Fruit fly (Drosophila melanogaster): ENCODE measurements around the gene CG15646.

CG15646 gene

dm6 chrX:15712409-15712808 is 41.6 kb upstream of the CG15646 start, which contains the start of gene HUWE1 (continued):
- TF ChIP-seq CoRest (tag; optimal IDR thresholded peaks at IDR 0.05): no peak
- TF ChIP-seq CG10267 (tag; optimal IDR thresholded peaks at IDR 0.05): peak; percentile 94
- TF ChIP-seq NFAT (GFP tag; IDR thresholded peaks at IDR 0.05): no peak
- no peak for TF ChIP-seq CG15269 (tag; optimal IDR thresholded peaks at IDR 0.05)
- TF ChIP-seq hth (optimal IDR thresholded peaks at IDR 0.05): no peak
- TF ChIP-seq CG12299 (tag; optimal IDR thresholded peaks at IDR 0.05): peak; percentile 32
- TF ChIP-seq CG11085 (GFP tag; IDR thresholded peaks at IDR 0.05): no peak
- peak; percentile 61 for TF ChIP-seq CG8924 (tag; optimal IDR thresholded peaks at IDR 0.05)
- TF ChIP-seq CG4730 (GFP tag; IDR thresholded peaks at IDR 0.05): no peak
- TF ChIP-seq Spps (tag; optimal IDR thresholded peaks at IDR 0.05): no peak
- TF ChIP-seq zfh2 (GFP tag; optimal IDR thresholded peaks at IDR 0.05): peak; percentile 38
- no peak for TF ChIP-seq CG3726 (GFP tag; IDR thresholded peaks at IDR 0.05)
- TF ChIP-seq pho (GFP tag; optimal IDR thresholded peaks at IDR 0.05): peak; percentile 19
- TF ChIP-seq CG14441 (GFP tag; IDR thresholded peaks at IDR 0.05): no peak
- TF ChIP-seq B-H2 (GFP tag; optimal IDR thresholded peaks at IDR 0.05): no peak
- TF ChIP-seq Pdp1 (GFP tag; optimal IDR thresholded peaks at IDR 0.05): no peak
- TF ChIP-seq Hsf (GFP tag; optimal IDR thresholded peaks at IDR 0.05): no peak
- no peak for TF ChIP-seq Sin3A (optimal IDR thresholded peaks at IDR 0.05)
- TF ChIP-seq CG32772 (GFP tag; IDR thresholded peaks at IDR 0.05): no peak
- TF ChIP-seq CG11456 (GFP tag; IDR thresholded peaks at IDR 0.05): no peak
- TF ChIP-seq YL-1 (GFP tag; optimal IDR thresholded peaks at IDR 0.05): peak; percentile 17
- no peak for TF ChIP-seq br (optimal IDR thresholded peaks at IDR 0.05)
- no peak for TF ChIP-seq her (GFP tag; optimal IDR thresholded peaks at IDR 0.05)
- no peak for TF ChIP-seq aop (GFP tag; IDR thresholded peaks at IDR 0.05)
- no peak for TF ChIP-seq GATAe (GFP tag; conservative IDR thresholded peaks at IDR 0.05)
- no peak for TF ChIP-seq CG18476 (GFP tag; optimal IDR thresholded peaks at IDR 0.05)
- peak; percentile 83 for TF ChIP-seq Dll (GFP tag; IDR thresholded peaks at IDR 0.05; ENCODE audit: partially characterized antibody)
- no peak for TF ChIP-seq sim (GFP tag; IDR thresholded peaks at IDR 0.05)
- TF ChIP-seq lola (GFP tag; optimal IDR thresholded peaks at IDR 0.05): no peak
- no peak for TF ChIP-seq tgo (GFP tag; IDR thresholded peaks at IDR 0.05)
- no peak for TF ChIP-seq sd (tag; optimal IDR thresholded peaks at IDR 0.05)
- TF ChIP-seq CkIIα-i1 (GFP tag; IDR thresholded peaks at IDR 0.05): no peak
- no peak for TF ChIP-seq crol (GFP tag; IDR thresholded peaks at IDR 0.05)
- no peak for TF ChIP-seq Mad (GFP tag; optimal IDR thresholded peaks at IDR 0.05)
- TF ChIP-seq CG10543 (GFP tag; optimal IDR thresholded peaks at IDR 0.05): no peak
- TF ChIP-seq CG10462 (GFP tag; optimal IDR thresholded peaks at IDR 0.05): no peak
- no peak for TF ChIP-seq jing (GFP tag; optimal IDR thresholded peaks at IDR 0.05)
- no peak for TF ChIP-seq insv (GFP tag; optimal IDR thresholded peaks at IDR 0.05)
- no peak for TF ChIP-seq Deaf1 (tag; optimal IDR thresholded peaks at IDR 0.05)
- TF ChIP-seq nerfin-1 (tag; optimal IDR thresholded peaks at IDR 0.05): peak; percentile 1
- TF ChIP-seq CG15011 (GFP tag; optimal IDR thresholded peaks at IDR 0.05): no peak
- TF ChIP-seq CG2712 (tag; optimal IDR thresholded peaks at IDR 0.05): peak; percentile 75
- peak; percentile 83 for TF ChIP-seq CG16813 (GFP tag; IDR thresholded peaks at IDR 0.05; ENCODE audit: partially characterized antibody)
- no peak for TF ChIP-seq CG15073 (GFP tag; optimal IDR thresholded peaks at IDR 0.05)
- TF ChIP-seq CG4820 (GFP tag; optimal IDR thresholded peaks at IDR 0.05): no peak
- TF ChIP-seq CG8281 (tag; optimal IDR thresholded peaks at IDR 0.05): no peak
- no peak for TF ChIP-seq CG6254 (GFP tag; optimal IDR thresholded peaks at IDR 0.05)
- no peak for TF ChIP-seq Atf-2 (GFP tag; optimal IDR thresholded peaks at IDR 0.05)
- no peak for TF ChIP-seq C15 (GFP tag; IDR thresholded peaks at IDR 0.05)
- TF ChIP-seq MESR4 (GFP tag; optimal IDR thresholded peaks at IDR 0.05): peak; percentile 82
- TF ChIP-seq caup (GFP tag; optimal IDR thresholded peaks at IDR 0.05; ENCODE audit: severe bottlenecking): no peak
- TF ChIP-seq CG14710 (tag; optimal IDR thresholded peaks at IDR 0.05): peak; percentile 93
- TF ChIP-seq CG17361 (GFP tag; IDR thresholded peaks at IDR 0.05): no peak

Data from whole organism, embryonic.